Worm (Caenorhabditis elegans) whole organism, L4 larva: ENCODE measurements around the gene T25D1.3.
"Not testable (repeated sequence)": the region's sequence is repeated elsewhere in the genome, so short reads cannot be mapped to it uniquely, and the experiment has no call there.

ENCODE experiments used
- F10B5.3 ChIP-seq: sonication (generic microtip); optimal IDR thresholded peaks from 2 replicates; lab custom pipeline; 2016; ENCODE audit warnings: mild to moderate bottlenecking, missing genetic modification characterization, missing compliant biosample characterization
- F26F4.8 ChIP-seq: fragments of 200-800 bp; sonication (Bioruptor generic); conservative IDR thresholded peaks from 2 replicates; pipeline ENCODE4 v1.3.6; 2022; ENCODE audit warnings: missing genetic modification characterization, missing compliant biosample characterization
- F37D6.2 ChIP-seq: sonication (generic microtip); optimal IDR thresholded peaks from 2 replicates; lab custom pipeline; 2016; ENCODE audit warnings: mild to moderate bottlenecking, missing genetic modification characterization, missing compliant biosample characterization
- F44E2.7 ChIP-seq: fragments of 200-800 bp; sonication (Bioruptor generic); IDR thresholded peaks from 2 replicates; pipeline ENCODE4 v2.1.2; 2022; ENCODE audit warnings: missing genetic modification characterization, missing compliant biosample characterization
- Y5F2A.4 ChIP-seq: fragments of 200-800 bp; sonication (Bioruptor generic); optimal IDR thresholded peaks from 2 replicates; lab custom pipeline; 2018; ENCODE audit warnings: mild to moderate bottlenecking, missing genetic modification characterization, missing compliant biosample characterization
- ZK337.2 ChIP-seq: fragments of 200-800 bp; sonication (Bioruptor generic); IDR thresholded peaks from 2 replicates; pipeline ENCODE4 v1.3.6; 2022; ENCODE audit warnings: missing genetic modification reagents, missing genetic modification characterization, missing compliant biosample characterization
- aha-1 ChIP-seq: fragments of 150-350 bp; peaks from one replicate; lab custom pipeline; 2014; ENCODE audit warnings: missing biosample characterization, missing genetic modification characterization
- aly-2 ChIP-seq: sonication (generic microtip); optimal IDR thresholded peaks from 2 replicates; lab custom pipeline; 2018; ENCODE audit warnings: missing biosample characterization, missing genetic modification characterization
- ceh-32 ChIP-seq: sonication (generic microtip); optimal IDR thresholded peaks from 2 replicates; lab custom pipeline; 2016; ENCODE audit warnings: mild to moderate bottlenecking, missing genetic modification characterization, missing compliant biosample characterization; ENCODE audit not compliant: poor library complexity
- daf-12 ChIP-seq: fragments of 150-350 bp; optimal IDR thresholded peaks from 2 replicates; lab custom pipeline; 2014; ENCODE audit warnings: missing biosample characterization, missing genetic modification reagents, missing genetic modification characterization
- daf-16 ChIP-seq, 3 experiments: sonication (generic microtip); optimal IDR thresholded peaks; 2 replicates each; lab custom pipeline; 2016 to 2017; ENCODE audit warnings: missing genetic modification characterization in 3 of 3, missing genetic modification reagents in 3 of 3, mild to moderate bottlenecking in 2 of 3, missing compliant biosample characterization in 2 of 3, missing biosample characterization in 1 of 3, moderate library complexity in 1 of 3
- daf-19 ChIP-seq: fragments of 200-800 bp; sonication (Bioruptor generic); conservative IDR thresholded peaks from 2 replicates; pipeline ENCODE4 v1.3.6; 2022; ENCODE audit warnings: missing genetic modification characterization, missing compliant biosample characterization
- dmd-6 ChIP-seq: fragments of 200-800 bp; sonication (Bioruptor generic); IDR thresholded peaks from 2 replicates; pipeline ENCODE4 v1.3.6; 2022; ENCODE audit warnings: missing genetic modification reagents, missing genetic modification characterization, missing compliant biosample characterization
- dve-1 ChIP-seq: sonication (generic microtip); optimal IDR thresholded peaks from 2 replicates; lab custom pipeline; 2017; ENCODE audit warnings: antibody characterized with exemption, mild to moderate bottlenecking, missing genetic modification characterization, missing compliant biosample characterization; ENCODE audit not compliant: insufficient read depth
- hif-1 ChIP-seq, 2 experiments: sonication (generic microtip); optimal IDR thresholded peaks; 2 replicates each; lab custom pipeline; 2016 to 2017; ENCODE audit warnings: missing compliant biosample characterization in 2 of 2, missing genetic modification characterization in 2 of 2, missing genetic modification reagents in 2 of 2, missing genotype in 2 of 2, mild to moderate bottlenecking in 1 of 2
- hlh-11 ChIP-seq: fragments of 200-800 bp; sonication (Bioruptor generic); optimal IDR thresholded peaks from 2 replicates; lab custom pipeline; 2018; ENCODE audit warnings: mild to moderate bottlenecking, missing genetic modification characterization, missing compliant biosample characterization
- hlh-30 ChIP-seq: sonication (generic microtip); optimal IDR thresholded peaks from 2 replicates; lab custom pipeline; 2017; ENCODE audit warnings: antibody characterized with exemption, mild to moderate bottlenecking, missing genetic modification characterization, missing compliant biosample characterization; ENCODE audit not compliant: insufficient read depth
- hmg-1.1 ChIP-seq: fragments of 200-800 bp; sonication (Bioruptor generic); IDR thresholded peaks from 2 replicates; pipeline ENCODE4 v1.3.6; 2022; ENCODE audit warnings: missing genetic modification reagents, missing genetic modification characterization, missing compliant biosample characterization
- jun-1 ChIP-seq: fragments of 150-350 bp; optimal IDR thresholded peaks from 2 replicates; lab custom pipeline; 2014; ENCODE audit warnings: missing biosample characterization, missing genetic modification reagents, missing genetic modification characterization
- lin-1 ChIP-seq: fragments of 200-800 bp; sonication (Bioruptor generic); IDR thresholded peaks from 2 replicates; pipeline ENCODE4 v1.3.6; 2022; ENCODE audit warnings: missing genetic modification reagents, missing genetic modification characterization, missing compliant biosample characterization
- mdt-29 ChIP-seq: fragments of 200-800 bp; sonication (Bioruptor generic); IDR thresholded peaks from 2 replicates; pipeline ENCODE4 v1.3.6; 2022; ENCODE audit warnings: missing genetic modification reagents, missing genetic modification characterization, missing compliant biosample characterization
- mxl-2 ChIP-seq: fragments of 200-800 bp; sonication (Bioruptor generic); conservative IDR thresholded peaks from 2 replicates; pipeline ENCODE4 v1.3.6; 2022; ENCODE audit warnings: missing genetic modification reagents, missing genetic modification characterization, missing compliant biosample characterization
- nhr-11 ChIP-seq: fragments of 150-350 bp; optimal IDR thresholded peaks from 2 replicates; lab custom pipeline; 2014; ENCODE audit warnings: missing biosample characterization, missing genetic modification characterization
- nhr-111 ChIP-seq: fragments of 200-800 bp; sonication (Bioruptor generic); optimal IDR thresholded peaks from 2 replicates; lab custom pipeline; 2018; ENCODE audit warnings: mild to moderate bottlenecking, missing genetic modification characterization, missing compliant biosample characterization
- nhr-6 ChIP-seq: fragments of 150-350 bp; optimal IDR thresholded peaks from 2 replicates; lab custom pipeline; 2014; ENCODE audit warnings: missing biosample characterization, missing genetic modification characterization
- nhr-77 ChIP-seq: fragments of 150-350 bp; optimal IDR thresholded peaks from 2 replicates; lab custom pipeline; 2014; ENCODE audit warnings: missing biosample characterization, missing genetic modification characterization
- pha-4 ChIP-seq, 2 experiments: fragments of 150-350 bp in 1 of 2; fragments of 200-800 bp in 1 of 2; sonication (Bioruptor generic) in 1 of 2; IDR thresholded peaks in 1 of 2; optimal IDR thresholded peaks in 1 of 2; 2 replicates each; pipeline versions ENCODE4 v1.3.6 to Lab custom; 2014 to 2022; ENCODE audit warnings: missing genetic modification characterization in 2 of 2, missing genetic modification reagents in 2 of 2, missing biosample characterization in 1 of 2, missing compliant biosample characterization in 1 of 2
- php-3 ChIP-seq: fragments of 200-800 bp; sonication (Bioruptor generic); IDR thresholded peaks from 2 replicates; pipeline ENCODE4 v1.3.6; 2022; ENCODE audit warnings: missing genetic modification reagents, missing genetic modification characterization, missing compliant biosample characterization
- sdz-12 ChIP-seq: fragments of 200-800 bp; sonication (Bioruptor generic); optimal IDR thresholded peaks from 2 replicates; lab custom pipeline; 2018; ENCODE audit warnings: mild to moderate bottlenecking, missing genetic modification characterization, missing compliant biosample characterization
- set-16 ChIP-seq: fragments of 200-800 bp; sonication (Bioruptor generic); IDR thresholded peaks from 2 replicates; pipeline ENCODE4 v1.3.6; 2022; ENCODE audit warnings: missing genetic modification reagents, missing genetic modification characterization, missing compliant biosample characterization
- snpc-4 ChIP-seq: fragments of 150-350 bp; optimal IDR thresholded peaks from 2 replicates; lab custom pipeline; 2014; ENCODE audit warnings: missing biosample characterization, missing genetic modification characterization
- zag-1 ChIP-seq: fragments of 150-350 bp; optimal IDR thresholded peaks from 2 replicates; lab custom pipeline; 2014; ENCODE audit warnings: missing biosample characterization, missing genetic modification characterization
- zfp-2 ChIP-seq: sonication (generic microtip); optimal IDR thresholded peaks from 2 replicates; lab custom pipeline; 2016; ENCODE audit warnings: mild to moderate bottlenecking, missing genetic modification characterization, missing compliant biosample characterization
- zfp-3 ChIP-seq: fragments of 200-800 bp; sonication (Bioruptor generic); conservative IDR thresholded peaks from 2 replicates; pipeline ENCODE4 v1.3.6; 2022; ENCODE audit warnings: missing genetic modification reagents, missing genetic modification characterization, missing compliant biosample characterization

T25D1.3 gene

DNA sequence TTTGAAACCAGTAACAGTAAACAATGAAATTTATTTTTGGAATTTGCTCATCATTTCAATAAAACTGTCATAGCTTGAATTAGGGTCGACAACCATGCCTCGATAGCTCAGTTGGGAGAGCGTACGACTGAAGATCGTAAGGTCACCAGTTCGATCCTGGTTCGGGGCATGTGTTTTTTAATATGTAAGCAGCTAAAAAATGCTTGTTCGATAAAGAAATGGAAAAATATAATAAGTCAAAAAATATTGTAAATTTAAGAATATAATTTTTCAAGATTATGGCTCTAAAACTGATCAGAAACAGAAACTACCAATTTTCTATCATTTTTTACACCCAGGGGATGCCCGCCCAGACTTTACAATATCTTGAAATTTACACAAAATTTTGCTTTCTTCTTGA is 18.4 kb downstream of the T25D1.3 start:
- TF ChIP-seq pha-4 (GFP tag; IDR thresholded peaks at IDR 0.05; lab: Robert Waterston, UW) = peak; percentile 15; the same call in 1 of the 2 replicates
- TF ChIP-seq pha-4 (tag; optimal IDR thresholded peaks at IDR 0.05; lab: Kevin White, UChicago) = not testable (repeated sequence)

DNA sequence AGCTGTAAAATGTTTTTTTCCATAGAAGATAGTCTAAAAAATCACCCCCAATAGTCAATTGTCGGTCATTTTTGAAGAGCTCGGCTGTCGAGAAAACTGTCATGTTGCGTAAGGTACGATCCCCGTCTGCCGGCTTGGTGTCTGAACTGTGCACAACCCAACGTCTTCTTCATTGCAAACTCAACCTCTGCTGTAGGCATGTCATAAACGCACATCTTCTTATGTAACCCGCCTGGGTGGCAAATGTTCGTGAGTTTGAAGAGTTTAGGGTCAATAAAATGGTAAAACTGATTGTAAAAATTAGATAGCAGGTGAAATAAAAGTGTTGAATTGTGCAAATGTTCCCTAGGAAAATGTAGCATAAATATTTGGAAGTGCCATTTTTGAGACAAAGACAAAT is 18.9 kb downstream of the T25D1.3 start:
- TF ChIP-seq zag-1 (tag; lab: Kevin White, UChicago) (no peak), php-3 (GFP tag; lab: Robert Waterston, UW) (no peak), jun-1 (tag; lab: Kevin White, UChicago) (no peak), daf-19 (GFP tag; lab: Robert Waterston, UW) (no peak), hif-1 (tag; optimal IDR thresholded peaks at IDR 0.05; lab: Kevin White, UChicago) (no peak), nhr-6 (tag; lab: Kevin White, UChicago) (no peak), ceh-32 (no peak), aly-2 (tag; lab: Kevin White, UChicago) (no peak), Y5F2A.4 (no peak), nhr-111 (GFP tag; lab: Kevin White, UChicago) (no peak), mxl-2 (GFP tag; lab: Robert Waterston, UW) (no peak), F37D6.2 (no peak), snpc-4 (tag; lab: Kevin White, UChicago) (no peak)

DNA sequence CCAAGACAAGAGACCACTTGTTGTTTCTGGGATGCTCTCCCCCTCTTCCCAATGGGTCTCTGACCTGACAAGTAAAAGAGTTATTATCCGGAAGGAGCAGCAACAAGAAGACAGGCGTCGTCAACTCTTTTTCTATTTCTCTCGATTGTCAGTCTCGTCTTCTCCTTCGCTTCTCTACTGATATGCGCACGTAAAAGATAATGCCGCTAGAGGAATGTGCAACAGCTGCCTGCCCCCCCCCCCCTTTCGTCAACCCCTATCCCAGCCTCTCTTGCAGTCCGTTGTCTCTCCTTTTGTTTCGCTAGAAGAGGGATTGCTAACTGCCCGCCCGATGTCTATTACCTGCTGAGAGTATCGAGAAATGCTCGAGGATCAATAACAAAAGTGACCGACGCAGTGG is 20.2 kb downstream of the T25D1.3 start:
- no peak for TF ChIP-seq nhr-77 (tag; lab: Kevin White, UChicago)
- TF ChIP-seq dmd-6 (GFP tag; lab: Robert Waterston, UW) = no peak
- no peak for TF ChIP-seq mdt-29 (GFP tag; lab: Robert Waterston, UW)
- TF ChIP-seq F26F4.8 (GFP tag; lab: Robert Waterston, UW) = no peak
- TF ChIP-seq hlh-30 (tag; lab: Kevin White, UChicago) = peak; percentile 33
- TF ChIP-seq hif-1 (tag; optimal IDR thresholded peaks at IDR 0.05; lab: Kevin White, UChicago) = no peak
- TF ChIP-seq zag-1 (tag; lab: Kevin White, UChicago) = no peak
- no peak for TF ChIP-seq ceh-32
- TF ChIP-seq zfp-2 (tag; lab: Kevin White, UChicago) = no peak
- no peak for TF ChIP-seq php-3 (GFP tag; lab: Robert Waterston, UW)
- no peak for TF ChIP-seq F44E2.7 (GFP tag; lab: Robert Waterston, UW)
- peak; percentile 27; the same call in 1 of the 2 replicates for TF ChIP-seq set-16 (GFP tag; lab: Robert Waterston, UW)
- TF ChIP-seq daf-16 (GFP tag; optimal IDR thresholded peaks at IDR 0.05; lab: Kevin White, UChicago) = peak in 1 of 2 experiments; percentile 12
- no peak for TF ChIP-seq daf-16 (tag; optimal IDR thresholded peaks at IDR 0.05; lab: Kevin White, UChicago)
- TF ChIP-seq ZK337.2 = no peak
- no peak for TF ChIP-seq daf-19 (GFP tag; lab: Robert Waterston, UW)
- no peak for TF ChIP-seq aha-1 (tag; lab: Kevin White, UChicago)
- TF ChIP-seq lin-1 = no peak
- TF ChIP-seq nhr-11 = peak; percentile 29
- TF ChIP-seq dve-1 (tag; lab: Kevin White, UChicago) = no peak
- no peak for TF ChIP-seq F10B5.3
- peak; percentile 55 for TF ChIP-seq hlh-11 (tag; lab: Kevin White, UChicago)
- no peak for TF ChIP-seq daf-12

DNA sequence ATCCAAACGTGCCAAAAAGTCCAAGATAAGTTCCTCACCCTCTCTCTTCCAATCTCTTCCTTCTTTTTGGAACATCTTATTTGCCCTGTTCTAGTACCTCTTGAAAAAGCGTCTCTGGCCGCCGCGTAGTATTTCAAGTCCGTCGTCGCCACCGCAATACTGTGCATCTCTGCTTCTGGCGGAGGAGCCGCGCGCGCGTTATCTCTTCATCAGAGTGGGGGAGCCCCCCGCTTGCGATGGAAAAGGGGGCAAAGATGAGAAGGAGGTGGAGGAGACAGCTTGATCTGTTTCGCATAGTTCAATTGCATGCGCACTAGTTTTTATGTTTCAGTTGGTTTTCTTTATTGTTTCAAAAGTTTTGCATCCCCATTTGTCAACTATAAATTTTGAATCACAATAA is 22.4 kb downstream of the T25D1.3 start:
- TF ChIP-seq hif-1 (tag; optimal IDR thresholded peaks at IDR 0.05; lab: Kevin White, UChicago) = no peak
- TF ChIP-seq zfp-2 (tag; lab: Kevin White, UChicago) = no peak
- no peak for TF ChIP-seq F44E2.7 (GFP tag; lab: Robert Waterston, UW)
- peak; percentile 72 for TF ChIP-seq set-16 (GFP tag; lab: Robert Waterston, UW)
- TF ChIP-seq zfp-3 (GFP tag; lab: Robert Waterston, UW) = no peak
- TF ChIP-seq hmg-1.1 (GFP tag; lab: Robert Waterston, UW) = no peak
- no peak for TF ChIP-seq hlh-30 (tag; lab: Kevin White, UChicago)
- no peak for TF ChIP-seq sdz-12 (GFP tag; lab: Kevin White, UChicago)
